Fruit fly (Drosophila melanogaster) whole organism, embryonic: Measurements from ENCODE around the gene nop5.

Experiments used
- Asciz ChIP-seq: fragments of 200-800 bp; sonication (Bioruptor generic); optimal IDR thresholded peaks from 2 replicates; lab custom pipeline; 2017; ENCODE audit warnings: missing biosample characterization, mild to moderate bottlenecking, missing genetic modification characterization, missing genetic modification reagents
- B-H2 ChIP-seq: fragments of 200-800 bp; sonication (Bioruptor generic); optimal IDR thresholded peaks from 2 replicates; lab custom pipeline; 2018; ENCODE audit warnings: missing biosample characterization, mild to moderate bottlenecking, missing genetic modification characterization
- Blimp-1 ChIP-seq: fragments of 200-800 bp; sonication (Bioruptor generic); optimal IDR thresholded peaks from 3 replicates; lab custom pipeline; 2018; ENCODE audit warnings: missing biosample characterization, missing genetic modification characterization, mild to moderate bottlenecking, moderate library complexity, missing genetic modification reagents
- CG10979 ChIP-seq: fragments of 200-800 bp; sonication (Bioruptor generic); optimal IDR thresholded peaks from 2 replicates; lab custom pipeline; 2018; ENCODE audit warnings: missing biosample characterization, mild to moderate bottlenecking, missing genetic modification characterization, moderate library complexity
- CG12155 ChIP-seq: fragments of 200-800 bp; sonication (Bioruptor generic); optimal IDR thresholded peaks from 3 replicates; lab custom pipeline; 2016; ENCODE audit warnings: missing biosample characterization, missing genetic modification characterization
- CG14965 ChIP-seq: fragments of 200-800 bp; sonication (Bioruptor generic); optimal IDR thresholded peaks from 2 replicates; lab custom pipeline; 2016; ENCODE audit warnings: missing biosample characterization, missing genetic modification characterization, borderline replicate concordance
- CG16815 ChIP-seq: fragments of 200-800 bp; sonication (Bioruptor generic); optimal IDR thresholded peaks from 3 replicates; lab custom pipeline; 2017; ENCODE audit warnings: missing biosample characterization, mild to moderate bottlenecking, missing genetic modification characterization
- CG17802 ChIP-seq: fragments of 200-800 bp; sonication (Bioruptor generic); optimal IDR thresholded peaks from 2 replicates; lab custom pipeline; 2018; ENCODE audit warnings: missing biosample characterization, mild to moderate bottlenecking, missing genetic modification characterization, moderate library complexity
- CG17912 ChIP-seq: fragments of 200-800 bp; sonication (Bioruptor generic); optimal IDR thresholded peaks from 2 replicates; lab custom pipeline; 2018; ENCODE audit warnings: missing biosample characterization, mild to moderate bottlenecking, missing genetic modification characterization
- CG1832 ChIP-seq: fragments of 200-800 bp; sonication (Bioruptor generic); optimal IDR thresholded peaks from 2 replicates; lab custom pipeline; 2017; ENCODE audit warnings: missing biosample characterization, mild to moderate bottlenecking, missing genetic modification characterization, inconsistent platforms
- CG2199 ChIP-seq: fragments of 200-800 bp; sonication (Bioruptor generic); IDR thresholded peaks from 3 replicates; pipeline ENCODE4 v1.3.6; 2022; ENCODE audit warnings: missing biosample characterization, missing genetic modification characterization
- CG32767 ChIP-seq: fragments of 200-800 bp; sonication (Bioruptor generic); IDR thresholded peaks from 2 replicates; pipeline ENCODE4 v1.3.6; 2022; ENCODE audit warnings: missing biosample characterization, missing genetic modification characterization
- CG3407 ChIP-seq: fragments of 200-800 bp; sonication (Bioruptor generic); optimal IDR thresholded peaks from 2 replicates; lab custom pipeline; 2018; ENCODE audit warnings: missing biosample characterization, mild to moderate bottlenecking, missing genetic modification characterization
- CG3995 ChIP-seq: fragments of 200-800 bp; sonication (Bioruptor generic); optimal IDR thresholded peaks from 3 replicates; lab custom pipeline; 2016; ENCODE audit warnings: missing biosample characterization, missing genetic modification characterization
- CG4617 ChIP-seq: fragments of 200-800 bp; sonication (Bioruptor generic); optimal IDR thresholded peaks from 3 replicates; lab custom pipeline; 2016; ENCODE audit warnings: missing biosample characterization, missing genetic modification characterization, borderline replicate concordance
- CG5953 ChIP-seq: fragments of 200-800 bp; sonication (Bioruptor generic); IDR thresholded peaks from 2 replicates; pipeline ENCODE4 v1.3.6; 2022; ENCODE audit warnings: missing biosample characterization, missing genetic modification characterization
- CG6854 ChIP-seq: fragments of 200-800 bp; sonication (Bioruptor generic); optimal IDR thresholded peaks from 3 replicates; lab custom pipeline; 2017; ENCODE audit warnings: missing biosample characterization, mild to moderate bottlenecking, missing genetic modification characterization
- CG8944 ChIP-seq: fragments of 200-800 bp; sonication (Bioruptor generic); optimal IDR thresholded peaks from 3 replicates; lab custom pipeline; 2016; ENCODE audit warnings: missing biosample characterization, missing genetic modification characterization
- CG9215 ChIP-seq: fragments of 200-800 bp; sonication (Bioruptor generic); IDR thresholded peaks from 2 replicates; pipeline ENCODE4 v1.3.6; 2022; ENCODE audit warnings: missing biosample characterization, missing genetic modification characterization
- CG9727 ChIP-seq: fragments of 200-800 bp; sonication (Bioruptor generic); optimal IDR thresholded peaks from 3 replicates; lab custom pipeline; 2017; ENCODE audit warnings: missing biosample characterization, mild to moderate bottlenecking, missing genetic modification characterization
- CHES-1-like ChIP-seq: fragments of 200-800 bp; sonication (Bioruptor generic); optimal IDR thresholded peaks from 2 replicates; lab custom pipeline; 2016; ENCODE audit warnings: missing biosample characterization, missing genetic modification characterization
- Ets97D ChIP-seq: fragments of 200-800 bp; sonication (Bioruptor generic); optimal IDR thresholded peaks from 3 replicates; lab custom pipeline; 2016; ENCODE audit warnings: missing biosample characterization, missing genetic modification characterization
- Fer3 ChIP-seq: fragments of 200-800 bp; sonication (Bioruptor generic); optimal IDR thresholded peaks from 2 replicates; lab custom pipeline; 2018; ENCODE audit warnings: missing biosample characterization, mild to moderate bottlenecking, missing genetic modification characterization, moderate library complexity
- Hmr ChIP-seq: fragments of 200-800 bp; sonication (Bioruptor generic); optimal IDR thresholded peaks from 3 replicates; lab custom pipeline; 2017; ENCODE audit warnings: mild to moderate bottlenecking, missing biosample characterization, missing genetic modification reagents, missing genetic modification characterization
- Hr3 ChIP-seq: fragments of 200-800 bp; sonication (Bioruptor generic); optimal IDR thresholded peaks from 3 replicates; lab custom pipeline; 2016; ENCODE audit warnings: missing biosample characterization, missing genetic modification characterization
- Meics ChIP-seq: fragments of 200-800 bp; sonication (Bioruptor generic); optimal IDR thresholded peaks from 2 replicates; lab custom pipeline; 2017; ENCODE audit warnings: missing biosample characterization, mild to moderate bottlenecking, missing genetic modification characterization
- Neu2 ChIP-seq: fragments of 200-800 bp; sonication (Bioruptor generic); optimal IDR thresholded peaks from 3 replicates; lab custom pipeline; 2016; ENCODE audit warnings: missing biosample characterization, missing genetic modification characterization, borderline replicate concordance
- Oaz ChIP-seq: fragments of 200-800 bp; sonication (Bioruptor generic); IDR thresholded peaks from 2 replicates; pipeline ENCODE4 v1.3.6; 2022; ENCODE audit warnings: missing biosample characterization, missing genetic modification characterization
- Scr ChIP-seq: fragments of 200-800 bp; sonication (Bioruptor generic); IDR thresholded peaks from 2 replicates; pipeline ENCODE4 v1.3.6; 2022; ENCODE audit warnings: missing biosample characterization, missing genetic modification characterization; ENCODE audit not compliant: partially characterized antibody
- ab ChIP-seq: fragments of 200-800 bp; sonication (Bioruptor generic); optimal IDR thresholded peaks from 2 replicates; lab custom pipeline; 2016; ENCODE audit warnings: missing biosample characterization, missing genetic modification characterization
- ash1 ChIP-seq: fragments of 200-800 bp; sonication (Bioruptor generic); optimal IDR thresholded peaks from 2 replicates; lab custom pipeline; 2018; ENCODE audit warnings: missing biosample characterization, mild to moderate bottlenecking, missing genetic modification characterization
- ato ChIP-seq: fragments of 200-800 bp; sonication (Bioruptor generic); IDR thresholded peaks from 2 replicates; pipeline ENCODE4 v1.3.6; 2022; ENCODE audit warnings: missing biosample characterization, missing genetic modification characterization; ENCODE audit not compliant: partially characterized antibody
- cad ChIP-seq: fragments of >200 bp; optimal IDR thresholded peaks from 2 replicates; lab custom pipeline; 2017; ENCODE audit warnings: missing biosample characterization, missing genetic modification characterization
- cg ChIP-seq: fragments of 200-800 bp; sonication (Bioruptor generic); optimal IDR thresholded peaks from 3 replicates; lab custom pipeline; 2019; ENCODE audit warnings: missing biosample characterization, mild to moderate bottlenecking, missing genetic modification characterization, moderate library complexity
- croc ChIP-seq: fragments of 200-800 bp; sonication (Bioruptor generic); conservative IDR thresholded peaks from 3 replicates; pipeline ENCODE4 v1.3.6; 2022; ENCODE audit warnings: missing biosample characterization, missing genetic modification characterization
- da ChIP-seq: fragments of 200-800 bp; sonication (Bioruptor generic); optimal IDR thresholded peaks from 2 replicates; lab custom pipeline; 2016; ENCODE audit warnings: missing biosample characterization, missing genetic modification characterization
- ewg ChIP-seq: fragments of 200-800 bp; sonication (Bioruptor generic); optimal IDR thresholded peaks from 3 replicates; lab custom pipeline; 2017; ENCODE audit warnings: mild to moderate bottlenecking, missing biosample characterization, missing genetic modification reagents, missing genetic modification characterization
- gt ChIP-seq: fragments of 200-800 bp; sonication (Bioruptor generic); IDR thresholded peaks from 2 replicates; pipeline ENCODE4 v1.3.6; 2022; ENCODE audit warnings: missing biosample characterization, missing genetic modification characterization
- ham ChIP-seq: fragments of 200-800 bp; sonication (Bioruptor generic); IDR thresholded peaks from 2 replicates; pipeline ENCODE4 v1.3.6; 2022; ENCODE audit warnings: missing biosample characterization, missing genetic modification characterization
- hth ChIP-seq: fragments of >200 bp; optimal IDR thresholded peaks from 2 replicates; lab custom pipeline; 2017; ENCODE audit warnings: inconsistent platforms
- kay ChIP-seq: fragments of 200-800 bp; sonication (Bioruptor generic); optimal IDR thresholded peaks from 2 replicates; lab custom pipeline; 2016; ENCODE audit warnings: missing biosample characterization, missing genetic modification characterization
- nerfin-2 ChIP-seq: fragments of 200-800 bp; sonication (Bioruptor generic); IDR thresholded peaks from 2 replicates; pipeline ENCODE4 v1.3.6; 2022; ENCODE audit warnings: missing biosample characterization, missing genetic modification characterization; ENCODE audit not compliant: partially characterized antibody
- onecut ChIP-seq: fragments of 200-800 bp; sonication (Bioruptor generic); IDR thresholded peaks from 2 replicates; pipeline ENCODE4 v1.3.6; 2022; ENCODE audit warnings: missing biosample characterization, missing genetic modification characterization
- pum ChIP-seq: fragments of 200-800 bp; sonication (Bioruptor generic); optimal IDR thresholded peaks from 2 replicates; lab custom pipeline; 2016; ENCODE audit warnings: missing biosample characterization, missing genetic modification characterization
- rib ChIP-seq: fragments of 200-800 bp; sonication (Bioruptor generic); IDR thresholded peaks from 2 replicates; pipeline ENCODE4 v1.3.6; 2022; ENCODE audit warnings: missing biosample characterization, missing genetic modification characterization
- salm ChIP-seq: fragments of 200-800 bp; sonication (Bioruptor generic); optimal IDR thresholded peaks from 2 replicates; lab custom pipeline; 2018; ENCODE audit warnings: missing biosample characterization, mild to moderate bottlenecking, missing genetic modification characterization
- sim ChIP-seq: fragments of 200-800 bp; sonication (Bioruptor generic); IDR thresholded peaks from 2 replicates; pipeline ENCODE4 v1.3.6; 2022; ENCODE audit warnings: missing biosample characterization, missing genetic modification characterization
- z ChIP-seq: fragments of 200-800 bp; sonication (Bioruptor generic); IDR thresholded peaks from 3 replicates; pipeline ENCODE4 v1.3.6; 2022; ENCODE audit warnings: missing biosample characterization, missing genetic modification characterization
- zfh1 ChIP-seq: fragments of 200-800 bp; sonication (Bioruptor generic); IDR thresholded peaks from 3 replicates; pipeline ENCODE4 v1.3.6; 2022; ENCODE audit warnings: missing biosample characterization, missing genetic modification characterization
- zfh2 ChIP-seq: fragments of 200-800 bp; sonication (Bioruptor generic); optimal IDR thresholded peaks from 2 replicates; lab custom pipeline; 2016; ENCODE audit warnings: missing biosample characterization, missing genetic modification characterization

nop5 gene

DNA sequence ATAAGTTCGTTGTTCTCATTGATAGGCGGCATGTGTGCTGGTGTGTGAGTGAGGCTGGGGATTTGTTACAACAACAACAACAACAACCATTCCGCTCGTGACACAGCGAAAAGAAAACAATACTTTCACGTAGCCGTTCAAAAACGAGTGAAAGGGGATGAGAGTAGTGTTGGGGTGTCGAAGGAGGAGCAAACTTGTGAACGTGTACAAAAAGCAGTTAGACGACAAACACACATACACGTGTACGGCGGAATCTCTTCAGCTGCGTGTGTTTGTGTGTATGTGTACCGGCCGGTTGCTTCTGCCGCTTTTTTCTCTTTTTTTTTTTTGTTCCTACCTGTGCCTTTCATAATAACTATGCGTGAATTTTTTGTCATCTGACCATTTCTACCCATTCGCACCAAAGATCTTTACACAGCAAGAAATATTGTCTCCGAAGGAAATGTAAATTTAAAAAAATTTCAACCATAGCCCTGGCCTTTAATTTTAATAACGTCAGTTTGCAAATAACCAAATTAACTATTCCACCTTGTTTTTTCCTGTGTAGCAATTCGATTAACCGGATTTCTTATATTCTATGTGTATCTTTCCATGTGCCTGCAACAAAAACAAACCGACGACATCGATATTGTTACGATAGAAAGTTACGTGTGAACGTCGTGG is 3.7 kb upstream of the nop5 start:
- TF ChIP-seq gt (GFP tag; lab: Robert Waterston, UW) (no peak; the same call in 1 of the 2 replicates), ab (GFP tag; lab: Kevin White, UChicago) (no peak), ewg (GFP tag; lab: Kevin White, UChicago) (peak; percentile 40), Ets97D (peak; percentile 34), CG4617 (peak; percentile 46), CG2199 (GFP tag; lab: Robert Waterston, UW) (peak; percentile 46; the same call in 2 of the 3 replicates), z (GFP tag; lab: Robert Waterston, UW) (no peak), Scr (GFP tag; lab: Robert Waterston, UW) (no peak), CG1832 (GFP tag; lab: Kevin White, UChicago) (no peak), ash1 (GFP tag; lab: Kevin White, UChicago) (no peak), rib (GFP tag; lab: Robert Waterston, UW) (peak; percentile 46; the same call in 1 of the 2 replicates), CG8944 (GFP tag; lab: Kevin White, UChicago) (peak; percentile 63), Asciz (peak; percentile 78), Blimp-1 (GFP tag; lab: Kevin White, UChicago) (no peak), kay (GFP tag; lab: Kevin White, UChicago) (peak; percentile 5), Neu2 (GFP tag; lab: Kevin White, UChicago) (peak; percentile 80), ham (no peak), ato (no peak), hth (lab: Kevin White, UChicago) (no peak), CG32767 (GFP tag; lab: Robert Waterston, UW) (no peak), onecut (GFP tag; lab: Robert Waterston, UW) (peak; percentile 70), CG14965 (GFP tag; lab: Kevin White, UChicago) (no peak), nerfin-2 (GFP tag; lab: Robert Waterston, UW) (no peak), salm (peak; percentile 36), zfh2 (GFP tag; lab: Kevin White, UChicago) (peak; percentile 61), Oaz (no peak; the same call in 1 of the 2 replicates), CG3407 (peak; percentile 32), pum (GFP tag; lab: Kevin White, UChicago) (peak; percentile 57), Hr3 (peak; percentile 35), CG3995 (no peak), CG17802 (tag; lab: Kevin White, UChicago) (no peak), Hmr (GFP tag; lab: Kevin White, UChicago) (no peak), cad (no peak), CG17912 (GFP tag; lab: Kevin White, UChicago) (no peak), CG9215 (no peak), zfh1 (GFP tag; lab: Robert Waterston, UW) (peak; percentile 85), sim (GFP tag; lab: Robert Waterston, UW) (peak; percentile 70; the same call in 1 of the 2 replicates), CG16815 (GFP tag; lab: Kevin White, UChicago) (peak; percentile 34), CG12155 (GFP tag; lab: Kevin White, UChicago) (peak; percentile 52), CHES-1-like (GFP tag; lab: Kevin White, UChicago) (peak; percentile 51), CG9727 (GFP tag; lab: Kevin White, UChicago) (peak; percentile 71), cg (peak; percentile 90), CG5953 (peak; percentile 76), CG10979 (tag; lab: Kevin White, UChicago) (peak; percentile 78), B-H2 (no peak), croc (GFP tag; lab: Robert Waterston, UW) (no peak), Fer3 (tag; lab: Kevin White, UChicago) (no peak), CG6854 (GFP tag; lab: Kevin White, UChicago) (no peak), Meics (GFP tag; lab: Kevin White, UChicago) (no peak), da (GFP tag; lab: Kevin White, UChicago) (no peak)
